Fruit fly (Drosophila melanogaster): ENCODE data around the gene CG33003.
A peak's percentile ranks its signal among the peaks of the same experiment; 100 is the strongest.

The CG33003 gene

DNA sequence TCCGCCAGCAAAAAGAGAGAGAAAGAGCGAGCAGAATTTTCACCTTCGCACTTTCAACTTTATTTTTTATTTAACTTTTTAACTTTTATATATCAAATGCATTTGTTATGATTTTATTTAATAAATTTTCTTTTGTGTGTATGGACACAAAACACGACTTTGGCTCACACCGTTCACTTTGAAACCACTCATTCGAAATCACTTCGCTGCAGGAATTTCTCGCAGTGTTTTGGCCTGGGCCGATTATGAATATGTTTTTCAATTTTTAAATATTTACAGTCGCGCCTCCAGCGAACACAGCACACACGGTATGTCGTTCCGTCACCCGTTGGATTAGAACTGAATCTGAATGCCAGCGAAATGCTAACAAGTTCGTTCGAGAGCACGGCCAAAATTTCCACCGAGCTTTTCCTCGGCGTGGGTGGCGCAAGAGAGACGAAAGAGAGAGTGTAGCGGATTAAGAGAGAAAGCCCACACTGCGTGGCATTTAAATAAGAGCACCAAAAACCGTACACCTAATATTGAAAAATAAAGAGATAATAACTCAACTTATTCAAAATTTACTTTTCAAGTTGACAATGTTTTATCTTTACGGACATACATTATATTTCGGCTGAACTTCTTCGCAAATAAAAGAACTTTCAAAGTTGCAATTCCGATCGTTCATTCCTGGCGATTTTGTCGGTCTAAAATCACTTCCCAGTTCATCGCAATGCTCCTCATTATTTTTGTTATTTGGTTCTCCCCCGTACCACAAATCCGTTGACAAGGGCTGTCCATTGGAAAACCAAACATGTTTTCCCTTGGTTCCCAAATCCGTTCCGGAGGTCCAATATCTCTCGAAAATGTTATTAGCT is 40.4 kb downstream of the CG33003 start, which contains the start of gene CG15431 (continued):
- no peak for TF ChIP-seq disco-r (GFP tag; optimal IDR thresholded peaks at IDR 0.05)
- no peak for TF ChIP-seq CG14965 (GFP tag; optimal IDR thresholded peaks at IDR 0.05; ENCODE audit: borderline replicate concordance)
- TF ChIP-seq oc (tag; optimal IDR thresholded peaks at IDR 0.05), result no peak
- TF ChIP-seq cg (GFP tag; optimal IDR thresholded peaks at IDR 0.05), result no peak
- TF ChIP-seq BEAF-32 (GFP tag; optimal IDR thresholded peaks at IDR 0.05), result no peak
- peak; percentile 75 for TF ChIP-seq Ptx1 (GFP tag; IDR thresholded peaks at IDR 0.05)
- TF ChIP-seq CG1024 (GFP tag; IDR thresholded peaks at IDR 0.05), result 0 out of 2 replicates have a peak, but pooled peaks have one; percentile 40
- TF ChIP-seq CG11456 (GFP tag; IDR thresholded peaks at IDR 0.05), result peak; percentile 72
- no peak for TF ChIP-seq Six4 (GFP tag; optimal IDR thresholded peaks at IDR 0.05)
- peak; percentile 67 for TF ChIP-seq NfI (GFP tag; optimal IDR thresholded peaks at IDR 0.05)
- TF ChIP-seq CG17361 (GFP tag; IDR thresholded peaks at IDR 0.05), result no peak
- 0 out of 3 replicates have a peak, but pooled peaks have one; percentile 51 for TF ChIP-seq CG11560 (tag; IDR thresholded peaks at IDR 0.05)
- no peak for TF ChIP-seq Gsc (GFP tag; IDR thresholded peaks at IDR 0.05)
- peak; percentile 35 for TF ChIP-seq zfh2 (GFP tag; optimal IDR thresholded peaks at IDR 0.05)
- peak; percentile 39 for TF ChIP-seq CG3847 (GFP tag; IDR thresholded peaks at IDR 0.05)
- TF ChIP-seq CG3838 (GFP tag; optimal IDR thresholded peaks at IDR 0.05), result no peak
- TF ChIP-seq Dp (GFP tag; optimal IDR thresholded peaks at IDR 0.05), result no peak
- TF ChIP-seq CG18764 (GFP tag; optimal IDR thresholded peaks at IDR 0.05), result peak; percentile 17
- TF ChIP-seq Hmx (GFP tag; optimal IDR thresholded peaks at IDR 0.05), result no peak
- TF ChIP-seq CG18476 (GFP tag; optimal IDR thresholded peaks at IDR 0.05), result peak; percentile 45
- no peak for TF ChIP-seq CG12219 (GFP tag; optimal IDR thresholded peaks at IDR 0.05)
- TF ChIP-seq CG15011 (GFP tag; optimal IDR thresholded peaks at IDR 0.05), result no peak
- no peak for TF ChIP-seq CG2129 (GFP tag; IDR thresholded peaks at IDR 0.05; ENCODE audit: partially characterized antibody)
- TF ChIP-seq CG32772 (GFP tag; IDR thresholded peaks at IDR 0.05), result peak; percentile 36; the same call in 1 of the 2 replicates
- peak; percentile 30 for TF ChIP-seq CG1233 (GFP tag; optimal IDR thresholded peaks at IDR 0.05)
- TF ChIP-seq Max (GFP tag; optimal IDR thresholded peaks at IDR 0.05), result peak; percentile 53
- TF ChIP-seq ham (GFP tag; IDR thresholded peaks at IDR 0.05), result no peak
- TF ChIP-seq corto (GFP tag; optimal IDR thresholded peaks at IDR 0.05), result no peak
- peak; percentile 46; the same call in 2 of the 3 replicates for TF ChIP-seq Aef1 (GFP tag; IDR thresholded peaks at IDR 0.05)
- peak; percentile 57 for TF ChIP-seq klu (GFP tag; IDR thresholded peaks at IDR 0.05)
- peak; percentile 58 for TF ChIP-seq CG11247 (GFP tag; IDR thresholded peaks at IDR 0.05)
- TF ChIP-seq CG14014 (GFP tag; IDR thresholded peaks at IDR 0.05), result peak; percentile 64; the same call in 1 of the 2 replicates
- TF ChIP-seq CG5245 (GFP tag; optimal IDR thresholded peaks at IDR 0.05), result peak; percentile 14
- peak; percentile 15 for TF ChIP-seq B-H2 (GFP tag; optimal IDR thresholded peaks at IDR 0.05)
- TF ChIP-seq dysf (GFP tag; IDR thresholded peaks at IDR 0.05), result peak; percentile 70
- no peak for TF ChIP-seq Hey (tag; optimal IDR thresholded peaks at IDR 0.05)
- TF ChIP-seq CG2199 (GFP tag; IDR thresholded peaks at IDR 0.05), result no peak; the same call in 2 of the 3 replicates
- peak; percentile 53; the same call in 1 of the 2 replicates for TF ChIP-seq seq (GFP tag; IDR thresholded peaks at IDR 0.05)
- TF ChIP-seq Bgb (GFP tag; IDR thresholded peaks at IDR 0.05; ENCODE audit: partially characterized antibody), result peak; percentile 49; the same call in 1 of the 2 replicates
- TF ChIP-seq vnd (GFP tag; IDR thresholded peaks at IDR 0.05; ENCODE audit: partially characterized antibody), result no peak
- TF ChIP-seq CG8388 (GFP tag; optimal IDR thresholded peaks at IDR 0.05), result no peak
- TF ChIP-seq insv (GFP tag; optimal IDR thresholded peaks at IDR 0.05), result no peak
- 0 out of 2 replicates have a peak, but pooled peaks have one; percentile 63 for TF ChIP-seq CG16779 (GFP tag; IDR thresholded peaks at IDR 0.05)
- no peak for TF ChIP-seq her (GFP tag; optimal IDR thresholded peaks at IDR 0.05)
- TF ChIP-seq gem (tag; optimal IDR thresholded peaks at IDR 0.05), result peak; percentile 69
- peak; percentile 19 for TF ChIP-seq Hand (GFP tag; optimal IDR thresholded peaks at IDR 0.05)
- TF ChIP-seq pfk (GFP tag; optimal IDR thresholded peaks at IDR 0.05), result no peak
- TF ChIP-seq bsh (GFP tag; optimal IDR thresholded peaks at IDR 0.05), result no peak
